Worm (Caenorhabditis elegans) whole organism, L2 larva: ENCODE data around the gene Y37H2A.11.

Experiments used
- C34F6.9 ChIP-seq: fragments of 150-350 bp; optimal IDR thresholded peaks from 2 replicates; lab custom pipeline; 2014; ENCODE audit warnings: missing biosample characterization, missing genetic modification characterization
- R02D3.7 ChIP-seq: fragments of 150-350 bp; optimal IDR thresholded peaks from 2 replicates; lab custom pipeline; 2014; ENCODE audit warnings: missing biosample characterization, missing genetic modification characterization
- Y55F3AM.14 ChIP-seq: fragments of 200-800 bp; sonication (Bioruptor generic); optimal IDR thresholded peaks from 2 replicates; lab custom pipeline; 2018; ENCODE audit warnings: mild to moderate bottlenecking, missing genetic modification characterization, missing compliant biosample characterization
- ZK546.5 ChIP-seq: sonication (generic microtip); optimal IDR thresholded peaks from 2 replicates; lab custom pipeline; 2017; ENCODE audit warnings: missing biosample characterization, missing genetic modification characterization
- alr-1 ChIP-seq: fragments of 150-350 bp; optimal IDR thresholded peaks from 2 replicates; lab custom pipeline; 2014; ENCODE audit warnings: missing biosample characterization, missing genetic modification characterization
- aly-2 ChIP-seq: fragments of 150-350 bp; optimal IDR thresholded peaks from 2 replicates; lab custom pipeline; 2014; ENCODE audit warnings: missing biosample characterization, missing genetic modification characterization
- ama-1 ChIP-seq: fragments of 150-350 bp; optimal IDR thresholded peaks from 2 replicates; lab custom pipeline; 2018; ENCODE audit warnings: inconsistent platforms
- blmp-1 ChIP-seq: sonication (generic microtip); optimal IDR thresholded peaks from 2 replicates; lab custom pipeline; 2017; ENCODE audit warnings: missing genetic modification characterization, mild to moderate bottlenecking, missing compliant biosample characterization, antibody characterized with exemption, moderate library complexity; ENCODE audit not compliant: insufficient read depth
- crh-2 ChIP-seq: sonication (generic microtip); optimal IDR thresholded peaks from 2 replicates; lab custom pipeline; 2017; ENCODE audit warnings: missing biosample characterization, missing genetic modification characterization
- dmd-4 ChIP-seq: sonication (generic microtip); optimal IDR thresholded peaks from 2 replicates; lab custom pipeline; 2017; ENCODE audit warnings: missing biosample characterization, missing genetic modification characterization
- egl-27 ChIP-seq: sonication (generic microtip); optimal IDR thresholded peaks from 3 replicates; lab custom pipeline; 2017; ENCODE audit warnings: missing biosample characterization, missing genetic modification reagents, missing genetic modification characterization
- elt-1 ChIP-seq: fragments of 150-350 bp; optimal IDR thresholded peaks from 2 replicates; lab custom pipeline; 2014; ENCODE audit warnings: missing biosample characterization, missing genetic modification characterization
- elt-3 ChIP-seq: sonication (generic microtip); optimal IDR thresholded peaks from 2 replicates; lab custom pipeline; 2017; ENCODE audit warnings: missing biosample characterization, missing genetic modification characterization
- fos-1 ChIP-seq: fragments of 150-350 bp; optimal IDR thresholded peaks from 2 replicates; lab custom pipeline; 2014; ENCODE audit warnings: missing biosample characterization, missing genetic modification characterization
- lin-11 ChIP-seq: fragments of 150-350 bp; sonication (generic microtip); optimal IDR thresholded peaks from 2 replicates; lab custom pipeline; 2014; ENCODE audit warnings: missing biosample characterization, missing genetic modification characterization, inconsistent platforms, mixed read lengths
- lin-13 ChIP-seq: fragments of 150-350 bp; optimal IDR thresholded peaks from 2 replicates; lab custom pipeline; 2014; ENCODE audit warnings: missing biosample characterization, missing genetic modification reagents, missing genetic modification characterization
- lsy-2 ChIP-seq, 2 experiments: fragments of 150-350 bp in 1 of 2; sonication (generic microtip) in 1 of 2; optimal IDR thresholded peaks; 2 replicates each; lab custom pipeline; 2014 to 2017; ENCODE audit warnings: missing biosample characterization in 2 of 2, missing genetic modification characterization in 2 of 2
- mdl-1 ChIP-seq, 2 experiments: fragments of 150-350 bp in 1 of 2; sonication (generic microtip) in 1 of 2; optimal IDR thresholded peaks; 2 replicates each; lab custom pipeline; 2017; ENCODE audit warnings: missing biosample characterization in 2 of 2, missing genetic modification characterization in 2 of 2
- nhr-11 ChIP-seq: fragments of 150-350 bp; optimal IDR thresholded peaks from 2 replicates; lab custom pipeline; 2014; ENCODE audit warnings: missing biosample characterization, missing genetic modification characterization
- nhr-12 ChIP-seq: fragments of 150-350 bp; optimal IDR thresholded peaks from 2 replicates; lab custom pipeline; 2014; ENCODE audit warnings: missing biosample characterization, missing genetic modification characterization
- nhr-21 ChIP-seq: fragments of 150-350 bp; optimal IDR thresholded peaks from 2 replicates; lab custom pipeline; 2014; ENCODE audit warnings: missing biosample characterization, missing genetic modification characterization
- nhr-237 ChIP-seq: fragments of 150-350 bp; optimal IDR thresholded peaks from 2 replicates; lab custom pipeline; 2014; ENCODE audit warnings: missing biosample characterization, missing genetic modification characterization
- nhr-25 ChIP-seq: fragments of 150-350 bp; sonication (generic microtip); optimal IDR thresholded peaks from 3 replicates; lab custom pipeline; 2014; ENCODE audit warnings: missing biosample characterization, missing genetic modification characterization
- nhr-77 ChIP-seq: fragments of 150-350 bp; optimal IDR thresholded peaks from 2 replicates; lab custom pipeline; 2014; ENCODE audit warnings: missing biosample characterization, missing genetic modification characterization
- peb-1 ChIP-seq: fragments of 150-350 bp; optimal IDR thresholded peaks from 2 replicates; lab custom pipeline; 2014; ENCODE audit warnings: missing biosample characterization, missing genetic modification characterization
- sem-4 ChIP-seq: fragments of 150-350 bp; optimal IDR thresholded peaks from 2 replicates; lab custom pipeline; 2014; ENCODE audit warnings: missing biosample characterization, missing genetic modification reagents, missing genetic modification characterization
- sma-3 ChIP-seq: sonication (generic microtip); optimal IDR thresholded peaks from 2 replicates; lab custom pipeline; 2016; ENCODE audit warnings: missing genetic modification reagents, missing genetic modification characterization, missing compliant biosample characterization
- sma-9 ChIP-seq, 2 experiments: fragments of 150-350 bp in 1 of 2; sonication (generic microtip) in 1 of 2; optimal IDR thresholded peaks; 2 replicates each; lab custom pipeline; 2014 to 2016; ENCODE audit warnings: missing genetic modification characterization in 2 of 2, mild to moderate bottlenecking in 1 of 2, missing biosample characterization in 1 of 2, missing compliant biosample characterization in 1 of 2, missing genetic modification reagents in 1 of 2, moderate library complexity in 1 of 2
- snpc-4 ChIP-seq: fragments of 150-350 bp; optimal IDR thresholded peaks from 2 replicates; lab custom pipeline; 2014; ENCODE audit warnings: missing biosample characterization, missing genetic modification characterization
- unc-39 ChIP-seq: fragments of 150-350 bp; optimal IDR thresholded peaks from 2 replicates; lab custom pipeline; 2014; ENCODE audit warnings: missing biosample characterization, missing genetic modification characterization
- unc-55 ChIP-seq: fragments of 150-350 bp; sonication (generic microtip); optimal IDR thresholded peaks from 3 replicates; lab custom pipeline; 2014; ENCODE audit warnings: missing biosample characterization, missing genetic modification reagents, missing genetic modification characterization
- ztf-1 ChIP-seq: fragments of 200-800 bp; sonication (Bioruptor generic); conservative IDR thresholded peaks from 2 replicates; pipeline ENCODE4 v1.3.6; 2022; ENCODE audit warnings: missing genetic modification characterization, missing compliant biosample characterization
- ztf-11 ChIP-seq: sonication (generic microtip); optimal IDR thresholded peaks from 2 replicates; lab custom pipeline; 2017; ENCODE audit warnings: missing biosample characterization, missing genetic modification characterization
- ztf-4 ChIP-seq: fragments of 150-350 bp; optimal IDR thresholded peaks from 2 replicates; lab custom pipeline; 2014; ENCODE audit warnings: missing biosample characterization, missing genetic modification characterization

Y37H2A.11 gene

ce11 chrV:18134378-18134777 is 6.9 kb upstream of the Y37H2A.11 start, which contains the start of gene Y37H2A.7:
Gene Y37H2A.7, minus strand, starts transcription at chrV:18134478.
- no peak for TF ChIP-seq ztf-1 (GFP tag; lab: Robert Waterston, UW)
- no peak for TF ChIP-seq crh-2
- no peak for TF ChIP-seq lin-13 (GFP tag; lab: Kevin White, UChicago)
- no peak for TF ChIP-seq fos-1 (tag; lab: Kevin White, UChicago)
- no peak for TF ChIP-seq peb-1 (tag; lab: Kevin White, UChicago)
- no peak for TF ChIP-seq unc-55
- no peak for TF ChIP-seq nhr-12 (tag; lab: Kevin White, UChicago)
- no peak for TF ChIP-seq egl-27 (tag; lab: Kevin White, UChicago)

ce11 chrV:18137679-18138078 is 3.6 kb upstream of the Y37H2A.11 start:
- TF ChIP-seq ZK546.5 (tag; lab: Kevin White, UChicago) (no peak), unc-55 (no peak), Y55F3AM.14 (GFP tag; lab: Kevin White, UChicago) (no peak), ama-1 (lab: Kevin White, UChicago) (no peak), unc-39 (tag; lab: Kevin White, UChicago) (no peak), lin-11 (tag; lab: Kevin White, UChicago) (no peak), sem-4 (tag; lab: Kevin White, UChicago) (no peak), lsy-2 (tag; optimal IDR thresholded peaks at IDR 0.05; lab: Kevin White, UChicago) (no peak)
- TF ChIP-seq, all 48 proteins: peak for 0

ce11 chrV:18138695-18139094 is 2.6 kb upstream of the Y37H2A.11 start, which contains the start of gene Y37H2A.10:
Gene Y37H2A.10, plus strand, starts transcription at chrV:18138995.
- TF ChIP-seq nhr-12 (tag; lab: Kevin White, UChicago) (no peak), nhr-21 (tag; lab: Kevin White, UChicago) (no peak), dmd-4 (no peak), aly-2 (tag; lab: Kevin White, UChicago) (no peak), unc-39 (tag; lab: Kevin White, UChicago) (no peak), egl-27 (tag; lab: Kevin White, UChicago) (no peak), lin-11 (tag; lab: Kevin White, UChicago) (no peak), C34F6.9 (tag; lab: Kevin White, UChicago) (no peak), ztf-11 (tag; lab: Kevin White, UChicago) (no peak), ZK546.5 (tag; lab: Kevin White, UChicago) (no peak), sma-3 (GFP tag; lab: Kevin White, UChicago) (no peak)

ce11 chrV:18142549-18142948 is 1.3 kb downstream of the Y37H2A.11 start, which contains the start of gene Y37H2A.13:
Gene Y37H2A.13, plus strand, starts transcription at chrV:18142849.
- TF ChIP-seq nhr-11 (tag; lab: Kevin White, UChicago): no peak
- TF ChIP-seq nhr-25 (tag; lab: Kevin White, UChicago): no peak
- no peak for TF ChIP-seq ama-1 (lab: Kevin White, UChicago)
- TF ChIP-seq egl-27 (tag; lab: Kevin White, UChicago): no peak
- no peak for TF ChIP-seq ztf-11 (tag; lab: Kevin White, UChicago)
- TF ChIP-seq lsy-2 (tag; optimal IDR thresholded peaks at IDR 0.05; lab: Kevin White, UChicago): no peak
- TF ChIP-seq nhr-237 (tag; lab: Kevin White, UChicago): no peak
- TF ChIP-seq alr-1 (tag; lab: Kevin White, UChicago): no peak
- TF ChIP-seq nhr-77 (tag; lab: Kevin White, UChicago): no peak
- no peak for TF ChIP-seq sma-9 (GFP tag; optimal IDR thresholded peaks at IDR 0.05; lab: Kevin White, UChicago)
- no peak for TF ChIP-seq sma-9 (tag; optimal IDR thresholded peaks at IDR 0.05; lab: Kevin White, UChicago)
- no peak for TF ChIP-seq Y55F3AM.14 (GFP tag; lab: Kevin White, UChicago)
- TF ChIP-seq blmp-1 (tag; lab: Kevin White, UChicago): no peak
- TF ChIP-seq lin-11 (tag; lab: Kevin White, UChicago): no peak
- TF ChIP-seq elt-3 (tag; lab: Kevin White, UChicago): no peak
- TF ChIP-seq C34F6.9 (tag; lab: Kevin White, UChicago): no peak
- no peak for TF ChIP-seq mdl-1 (tag; optimal IDR thresholded peaks at IDR 0.05; lab: Kevin White, UChicago)
- no peak for TF ChIP-seq snpc-4 (tag; lab: Kevin White, UChicago)
- TF ChIP-seq, all 48 proteins: peak for 0

ce11 chrV:18143445-18143844 is 2.2 kb downstream of the Y37H2A.11 start, which contains the start of gene Y37H2A.14:
Gene Y37H2A.14, plus strand, starts transcription at chrV:18143745.
- TF ChIP-seq nhr-11 (tag; lab: Kevin White, UChicago) (no peak), sma-3 (GFP tag; lab: Kevin White, UChicago) (no peak), sma-9 (GFP tag; optimal IDR thresholded peaks at IDR 0.05; lab: Kevin White, UChicago) (no peak), sma-9 (tag; optimal IDR thresholded peaks at IDR 0.05; lab: Kevin White, UChicago) (no peak), R02D3.7 (no peak), ztf-4 (no peak), elt-1 (tag; lab: Kevin White, UChicago) (no peak), nhr-12 (tag; lab: Kevin White, UChicago) (no peak), lin-11 (tag; lab: Kevin White, UChicago) (no peak), sem-4 (tag; lab: Kevin White, UChicago) (no peak), snpc-4 (tag; lab: Kevin White, UChicago) (no peak)
